Worm (Caenorhabditis elegans) whole organism, early embryonic: ENCODE data around the gene Y97E10B.1.

Experiments used
- B0310.2 ChIP-seq: sonication (generic microtip); optimal IDR thresholded peaks from 2 replicates; lab custom pipeline; 2016; ENCODE audit warnings: mild to moderate bottlenecking, missing genetic modification characterization, missing compliant biosample characterization
- F13C5.2 ChIP-seq: sonication (generic microtip); optimal IDR thresholded peaks from 2 replicates; lab custom pipeline; 2017; ENCODE audit warnings: mild to moderate bottlenecking, missing genetic modification characterization, inconsistent platforms, missing compliant biosample characterization
- aly-1 ChIP-seq: sonication (generic microtip); optimal IDR thresholded peaks from 2 replicates; lab custom pipeline; 2016; ENCODE audit warnings: missing genetic modification characterization, missing compliant biosample characterization
- ama-1 ChIP-seq: fragments of 150-350 bp; optimal IDR thresholded peaks from 2 replicates; lab custom pipeline; 2014
- ceh-36 ChIP-seq: sonication (generic microtip); optimal IDR thresholded peaks from 2 replicates; lab custom pipeline; 2016; ENCODE audit warnings: missing genetic modification characterization, inconsistent platforms, missing compliant biosample characterization
- ets-7 ChIP-seq: sonication (generic microtip); optimal IDR thresholded peaks from 2 replicates; lab custom pipeline; 2016; ENCODE audit warnings: missing genotype, missing genetic modification characterization, missing compliant biosample characterization
- flt-1 ChIP-seq: fragments of 200-800 bp; sonication (Bioruptor generic); IDR thresholded peaks from 2 replicates; pipeline ENCODE4 v1.3.6; 2022; ENCODE audit warnings: missing genetic modification characterization, missing compliant biosample characterization
- hmbx-1 ChIP-seq: sonication (generic microtip); optimal IDR thresholded peaks from 2 replicates; lab custom pipeline; 2016; ENCODE audit warnings: mild to moderate bottlenecking, missing genetic modification characterization, missing compliant biosample characterization
- hnd-1 ChIP-seq: sonication (generic microtip); optimal IDR thresholded peaks from 2 replicates; lab custom pipeline; 2016; ENCODE audit warnings: missing genetic modification characterization, missing compliant biosample characterization
- scrt-1 ChIP-seq: fragments of 200-800 bp; sonication (Bioruptor generic); IDR thresholded peaks from 2 replicates; pipeline ENCODE4 v1.3.6; 2022; ENCODE audit warnings: missing genetic modification characterization, missing compliant biosample characterization
- sea-1 ChIP-seq: fragments of 200-800 bp; sonication (Bioruptor generic); conservative IDR thresholded peaks from 2 replicates; pipeline ENCODE4 v1.3.6; 2022; ENCODE audit warnings: missing genetic modification characterization, missing compliant biosample characterization
- tra-4 ChIP-seq: sonication (generic microtip); optimal IDR thresholded peaks from 2 replicates; lab custom pipeline; 2017; ENCODE audit warnings: missing genetic modification characterization, missing compliant biosample characterization

DNA sequence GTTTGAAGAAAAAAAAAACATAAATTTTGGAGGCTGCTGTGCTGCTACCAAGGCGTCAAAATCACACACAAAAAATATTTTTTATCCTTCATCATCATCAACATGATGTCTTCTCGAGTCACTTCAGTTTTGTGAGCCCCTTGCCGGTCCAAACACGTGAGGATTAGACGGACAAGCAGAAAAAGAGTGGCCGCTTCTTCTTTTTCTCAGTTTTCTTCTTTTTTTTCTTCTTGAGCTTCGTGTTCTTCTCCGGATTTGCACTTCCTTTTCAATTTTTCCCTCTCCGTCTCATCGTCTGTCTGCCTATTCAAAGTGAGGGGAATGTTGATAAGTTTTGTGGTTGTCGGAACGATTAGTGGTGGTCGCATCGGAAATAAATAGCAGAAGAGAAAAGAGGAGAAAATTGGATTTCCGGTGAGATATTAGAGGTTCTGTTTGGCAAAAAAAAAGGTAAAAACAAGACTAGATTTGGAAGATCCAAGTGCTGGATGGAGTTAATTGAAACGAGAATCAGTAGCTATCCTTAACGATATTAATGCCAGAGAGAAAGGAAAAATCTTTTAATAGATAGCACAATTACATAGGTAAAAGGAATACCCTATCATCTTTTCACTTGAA lies 36.8 kb downstream of the Y97E10B.1 start:
- TF ChIP-seq aly-1 (tag; lab: Kevin White, UChicago) (no peak), ceh-36 (tag; lab: Kevin White, UChicago) (no peak), scrt-1 (GFP tag; lab: Robert Waterston, UW) (no peak), ama-1 (lab: Kevin White, UChicago) (no peak), flt-1 (GFP tag; lab: Robert Waterston, UW) (no peak), B0310.2 (tag; lab: Kevin White, UChicago) (no peak), F13C5.2 (tag; lab: Kevin White, UChicago) (no peak), sea-1 (no peak), hnd-1 (tag; lab: Kevin White, UChicago) (no peak), ets-7 (tag; lab: Kevin White, UChicago) (no peak), tra-4 (tag; lab: Kevin White, UChicago) (no peak), hmbx-1 (tag; lab: Kevin White, UChicago) (no peak)
